Fruit fly (Drosophila melanogaster): Measurements from ENCODE around the gene CG14658.

The CG14658 gene

DNA sequence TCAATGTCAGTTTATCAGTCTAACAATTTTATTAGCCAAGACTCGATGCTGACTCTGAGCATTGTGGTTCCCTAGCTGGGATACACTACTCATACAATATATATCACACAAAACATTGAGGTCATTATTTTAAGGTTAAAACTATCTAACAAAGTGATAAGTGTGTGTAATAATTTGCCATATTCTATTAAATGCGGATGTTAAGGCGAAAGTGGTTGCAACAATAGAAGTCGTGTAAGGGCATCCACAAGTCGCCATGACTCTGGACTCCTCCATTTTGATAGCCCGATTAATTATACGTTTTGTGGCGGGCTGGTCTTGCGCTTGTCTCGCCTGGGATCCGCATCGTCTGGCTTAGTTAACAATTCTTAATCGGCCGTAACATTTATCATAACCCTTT, 16.5 kb upstream of the CG14658 start (continued):
- TF ChIP-seq dpn (GFP tag; optimal IDR thresholded peaks at IDR 0.05) (peak in 1 of 2 experiments; percentile 39), CG9609 (GFP tag; optimal IDR thresholded peaks at IDR 0.05) (no peak), ara (GFP tag; IDR thresholded peaks at IDR 0.05) (peak; percentile 72; the same call in 1 of the 2 replicates), Hr51 (GFP tag; optimal IDR thresholded peaks at IDR 0.05) (no peak), CG12104 (GFP tag; optimal IDR thresholded peaks at IDR 0.05) (no peak), chif (GFP tag; optimal IDR thresholded peaks at IDR 0.05) (peak in 1 of 2 experiments; percentile 54), Oli (tag; optimal IDR thresholded peaks at IDR 0.05) (peak; percentile 52), Pdp1 (GFP tag; optimal IDR thresholded peaks at IDR 0.05) (peak in 1 of 2 experiments; percentile 44), sisA (GFP tag; IDR thresholded peaks at IDR 0.05) (peak; percentile 50; the same call in 1 of the 2 replicates), CG34422 (GFP tag; IDR thresholded peaks at IDR 0.05) (no peak), CG12942 (GFP tag; optimal IDR thresholded peaks at IDR 0.05) (no peak), p53 (GFP tag; optimal IDR thresholded peaks at IDR 0.05) (no peak), Side (GFP tag; optimal IDR thresholded peaks at IDR 0.05) (no peak), CG11247 (GFP tag; IDR thresholded peaks at IDR 0.05) (no peak), CG3163 (GFP tag; optimal IDR thresholded peaks at IDR 0.05) (no peak), ttk (GFP tag; IDR thresholded peaks at IDR 0.05) (no peak), CG10543 (GFP tag; optimal IDR thresholded peaks at IDR 0.05) (no peak), ab (GFP tag; optimal IDR thresholded peaks at IDR 0.05) (no peak), dan (GFP tag; IDR thresholded peaks at IDR 0.05) (no peak), ham (GFP tag; IDR thresholded peaks at IDR 0.05) (no peak), Dll (GFP tag; IDR thresholded peaks at IDR 0.05; ENCODE audit: partially characterized antibody) (no peak), CG15479 (GFP tag; optimal IDR thresholded peaks at IDR 0.05) (no peak), oc (tag; optimal IDR thresholded peaks at IDR 0.05) (peak; percentile 68), Xbp1 (GFP tag; optimal IDR thresholded peaks at IDR 0.05) (peak; percentile 29), unc-4 (GFP tag; IDR thresholded peaks at IDR 0.05; ENCODE audit: partially characterized antibody) (no peak), CG15269 (tag; optimal IDR thresholded peaks at IDR 0.05) (no peak), Adf1 (GFP tag; IDR thresholded peaks at IDR 0.05) (no peak), CG18262 (tag; optimal IDR thresholded peaks at IDR 0.05) (peak; percentile 75), CG3065 (GFP tag; optimal IDR thresholded peaks at IDR 0.05) (no peak), unpg (GFP tag; optimal IDR thresholded peaks at IDR 0.05) (no peak), vfl (GFP tag; optimal IDR thresholded peaks at IDR 0.05) (no peak), trh (GFP tag; optimal IDR thresholded peaks at IDR 0.05) (no peak), CG7745 (tag; optimal IDR thresholded peaks at IDR 0.05) (no peak), CG3726 (GFP tag; IDR thresholded peaks at IDR 0.05) (no peak), Dip3 (GFP tag; optimal IDR thresholded peaks at IDR 0.05) (no peak), CG14860 (GFP tag; IDR thresholded peaks at IDR 0.05; ENCODE audit: partially characterized antibody) (no peak), NFAT (GFP tag; IDR thresholded peaks at IDR 0.05) (no peak), trem (tag; optimal IDR thresholded peaks at IDR 0.05) (peak; percentile 46), dimm (GFP tag; IDR thresholded peaks at IDR 0.05) (no peak), Tbp (GFP tag; optimal IDR thresholded peaks at IDR 0.05) (no peak), Ada2b (GFP tag; IDR thresholded peaks at IDR 0.05) (no peak), hkb (optimal IDR thresholded peaks at IDR 0.05) (no peak), hkb (GFP tag; IDR thresholded peaks at IDR 0.05) (peak; percentile 45), CG7928 (GFP tag; optimal IDR thresholded peaks at IDR 0.05) (no peak), pho (GFP tag; optimal IDR thresholded peaks at IDR 0.05) (no peak), CG4360 (GFP tag; IDR thresholded peaks at IDR 0.05) (no peak), gsb-n (tag; optimal IDR thresholded peaks at IDR 0.05) (peak; percentile 65), CG3847 (GFP tag; IDR thresholded peaks at IDR 0.05) (peak; percentile 8; the same call in 1 of the 2 replicates), nau (GFP tag; optimal IDR thresholded peaks at IDR 0.05) (no peak), CG7357 (GFP tag; IDR thresholded peaks at IDR 0.05) (no peak), CG10321 (GFP tag; IDR thresholded peaks at IDR 0.05) (no peak), CG9215 (GFP tag; IDR thresholded peaks at IDR 0.05) (no peak), CG4820 (GFP tag; optimal IDR thresholded peaks at IDR 0.05) (peak; percentile 7)

Data from whole organism, embryonic.